Fruit fly (Drosophila melanogaster): Measurements from ENCODE around the gene Src64B.

Gene Src64B

dm6 chr3L:4611311-4611710, 14.7 kb downstream of the Src64B start:
- TF ChIP-seq rn (GFP tag; IDR thresholded peaks at IDR 0.05) (peak; percentile 80), CG8159 (tag; optimal IDR thresholded peaks at IDR 0.05) (peak; percentile 84), Pif1A (GFP tag; optimal IDR thresholded peaks at IDR 0.05) (peak; percentile 89), gl (tag; optimal IDR thresholded peaks at IDR 0.05) (peak; percentile 77), CG32121 (GFP tag; IDR thresholded peaks at IDR 0.05) (peak; percentile 92), CG4496 (GFP tag; IDR thresholded peaks at IDR 0.05) (peak; percentile 96), Ets98B (GFP tag; IDR thresholded peaks at IDR 0.05) (peak; percentile 92), CG17806 (tag; optimal IDR thresholded peaks at IDR 0.05) (peak; percentile 83), CG34367 (tag; optimal IDR thresholded peaks at IDR 0.05) (peak; percentile 82), CG15710 (tag; optimal IDR thresholded peaks at IDR 0.05) (peak; percentile 86), D1 (tag; optimal IDR thresholded peaks at IDR 0.05) (peak; percentile 27), CG8301 (tag; optimal IDR thresholded peaks at IDR 0.05) (peak; percentile 83), Pif1B (GFP tag; optimal IDR thresholded peaks at IDR 0.05) (peak; percentile 81), EcR (GFP tag; optimal IDR thresholded peaks at IDR 0.05) (peak; percentile 15), CG9948 (tag; optimal IDR thresholded peaks at IDR 0.05) (peak; percentile 77), CG10348 (GFP tag; IDR thresholded peaks at IDR 0.05) (0 out of 2 replicates have a peak, but pooled peaks have one; percentile 33), CG13204 (GFP tag; optimal IDR thresholded peaks at IDR 0.05) (peak; percentile 63), fd96Ca (GFP tag; IDR thresholded peaks at IDR 0.05) (peak; percentile 92), CG14655 (GFP tag; optimal IDR thresholded peaks at IDR 0.05) (peak; percentile 79), CG12605 (GFP tag; IDR thresholded peaks at IDR 0.05) (peak; percentile 84), Snoo (tag; optimal IDR thresholded peaks at IDR 0.05) (peak; percentile 69)

- TF ChIP-seq Pif1B (GFP tag; optimal IDR thresholded peaks at IDR 0.05) (peak; percentile 62), CG17806 (tag; optimal IDR thresholded peaks at IDR 0.05) (peak; percentile 45), CG8159 (tag; optimal IDR thresholded peaks at IDR 0.05) (peak; percentile 62), Snoo (tag; optimal IDR thresholded peaks at IDR 0.05) (peak; percentile 30), D1 (tag; optimal IDR thresholded peaks at IDR 0.05) (no peak), CG8301 (tag; optimal IDR thresholded peaks at IDR 0.05) (peak; percentile 64), CG4496 (GFP tag; IDR thresholded peaks at IDR 0.05) (peak; percentile 88), CG13204 (GFP tag; optimal IDR thresholded peaks at IDR 0.05) (no peak), fd96Ca (GFP tag; IDR thresholded peaks at IDR 0.05) (peak; percentile 88), EcR (GFP tag; optimal IDR thresholded peaks at IDR 0.05) (no peak), Pif1A (GFP tag; optimal IDR thresholded peaks at IDR 0.05) (peak; percentile 74), CG32121 (GFP tag; IDR thresholded peaks at IDR 0.05) (peak; percentile 92), CG34367 (tag; optimal IDR thresholded peaks at IDR 0.05) (peak; percentile 15), Ets98B (GFP tag; IDR thresholded peaks at IDR 0.05) (peak; percentile 85), CG10348 (GFP tag; IDR thresholded peaks at IDR 0.05) (no peak), rn (GFP tag; IDR thresholded peaks at IDR 0.05) (peak; percentile 63), gl (tag; optimal IDR thresholded peaks at IDR 0.05) (no peak), CG12605 (GFP tag; IDR thresholded peaks at IDR 0.05) (peak; percentile 71), CG15710 (tag; optimal IDR thresholded peaks at IDR 0.05) (peak; percentile 39), CG14655 (GFP tag; optimal IDR thresholded peaks at IDR 0.05) (peak; percentile 69), CG9948 (tag; optimal IDR thresholded peaks at IDR 0.05) (peak; percentile 49)
These were observed 18.3 kb downstream of the Src64B start for dm6 chr3L:4607653-4608052.

dm6 chr3L:4606739-4607428, 19.1 kb downstream of the Src64B start:
- TF ChIP-seq CG17806 (tag; optimal IDR thresholded peaks at IDR 0.05) (no peak), EcR (GFP tag; optimal IDR thresholded peaks at IDR 0.05) (no peak), Pif1A (GFP tag; optimal IDR thresholded peaks at IDR 0.05) (no peak), CG8301 (tag; optimal IDR thresholded peaks at IDR 0.05) (no peak), CG12605 (GFP tag; IDR thresholded peaks at IDR 0.05) (no peak), Pif1B (GFP tag; optimal IDR thresholded peaks at IDR 0.05) (no peak), CG9948 (tag; optimal IDR thresholded peaks at IDR 0.05) (no peak), Ets98B (GFP tag; IDR thresholded peaks at IDR 0.05) (no peak), CG32121 (GFP tag; IDR thresholded peaks at IDR 0.05) (no peak), fd96Ca (GFP tag; IDR thresholded peaks at IDR 0.05) (no peak), gl (tag; optimal IDR thresholded peaks at IDR 0.05) (no peak), CG14655 (GFP tag; optimal IDR thresholded peaks at IDR 0.05) (no peak), CG34367 (tag; optimal IDR thresholded peaks at IDR 0.05) (no peak)

- 0 out of 2 replicates have a peak, but pooled peaks have one; percentile 38 for TF ChIP-seq CG12605 (GFP tag; IDR thresholded peaks at IDR 0.05)
- TF ChIP-seq CG15710 (tag; optimal IDR thresholded peaks at IDR 0.05): peak; percentile 56
- peak; percentile 58 for TF ChIP-seq CG8159 (tag; optimal IDR thresholded peaks at IDR 0.05)
- TF ChIP-seq CG4496 (GFP tag; IDR thresholded peaks at IDR 0.05): no peak
- TF ChIP-seq rn (GFP tag; IDR thresholded peaks at IDR 0.05): no peak
- peak; percentile 22 for TF ChIP-seq CG14655 (GFP tag; optimal IDR thresholded peaks at IDR 0.05)
- no peak for TF ChIP-seq fd96Ca (GFP tag; IDR thresholded peaks at IDR 0.05)
- no peak for TF ChIP-seq CG10348 (GFP tag; IDR thresholded peaks at IDR 0.05)
- TF ChIP-seq CG13204 (GFP tag; optimal IDR thresholded peaks at IDR 0.05): no peak
- TF ChIP-seq CG32121 (GFP tag; IDR thresholded peaks at IDR 0.05): no peak
- TF ChIP-seq Pif1A (GFP tag; optimal IDR thresholded peaks at IDR 0.05): no peak
- TF ChIP-seq D1 (tag; optimal IDR thresholded peaks at IDR 0.05): no peak
- no peak for TF ChIP-seq CG8301 (tag; optimal IDR thresholded peaks at IDR 0.05)
- TF ChIP-seq Ets98B (GFP tag; IDR thresholded peaks at IDR 0.05): no peak
- no peak for TF ChIP-seq Pif1B (GFP tag; optimal IDR thresholded peaks at IDR 0.05)
- no peak for TF ChIP-seq CG9948 (tag; optimal IDR thresholded peaks at IDR 0.05)
- TF ChIP-seq gl (tag; optimal IDR thresholded peaks at IDR 0.05): no peak
- peak; percentile 83 for TF ChIP-seq EcR (GFP tag; optimal IDR thresholded peaks at IDR 0.05)
- peak; percentile 22 for TF ChIP-seq CG34367 (tag; optimal IDR thresholded peaks at IDR 0.05)
- no peak for TF ChIP-seq CG17806 (tag; optimal IDR thresholded peaks at IDR 0.05)
- TF ChIP-seq Snoo (tag; optimal IDR thresholded peaks at IDR 0.05): no peak
These were observed 22.6 kb downstream of the Src64B start for dm6 chr3L:4603439-4603838.

- TF ChIP-seq EcR (GFP tag; optimal IDR thresholded peaks at IDR 0.05) (peak; percentile 52), CG32121 (GFP tag; IDR thresholded peaks at IDR 0.05) (no peak)
These were observed 23.7 kb downstream of the Src64B start for dm6 chr3L:4602333-4602732.
